Worm (Caenorhabditis elegans): ENCODE results near the gene C05D11.13.

The C05D11.13 gene

ce11 chrIII:6464913-6465312 lies 20.5 kb upstream of the C05D11.13 start, which contains the start of gene nduf-2.2:
TSS of gene nduf-2.2 (plus strand) at chrIII:6465222.
- TF ChIP-seq elt-1 (tag; optimal IDR thresholded peaks at IDR 0.05; ENCODE audit: borderline replicate concordance, insufficient read depth) (no peak), nhr-2 (tag; optimal IDR thresholded peaks at IDR 0.05) (no peak), cnd-1 (tag; optimal IDR thresholded peaks at IDR 0.05) (no peak), nhr-28 (tag; optimal IDR thresholded peaks at IDR 0.05) (no peak), lsy-2 (tag; optimal IDR thresholded peaks at IDR 0.05) (no peak), lin-13 (tag; optimal IDR thresholded peaks at IDR 0.05) (no peak), ceh-83 (GFP tag; optimal IDR thresholded peaks at IDR 0.05) (no peak), nhr-237 (tag; optimal IDR thresholded peaks at IDR 0.05) (no peak), ham-2 (GFP tag; optimal IDR thresholded peaks at IDR 0.05) (no peak), elt-3 (tag; optimal IDR thresholded peaks at IDR 0.05) (no peak), blmp-1 (tag; optimal IDR thresholded peaks at IDR 0.05) (no peak)

DNA sequence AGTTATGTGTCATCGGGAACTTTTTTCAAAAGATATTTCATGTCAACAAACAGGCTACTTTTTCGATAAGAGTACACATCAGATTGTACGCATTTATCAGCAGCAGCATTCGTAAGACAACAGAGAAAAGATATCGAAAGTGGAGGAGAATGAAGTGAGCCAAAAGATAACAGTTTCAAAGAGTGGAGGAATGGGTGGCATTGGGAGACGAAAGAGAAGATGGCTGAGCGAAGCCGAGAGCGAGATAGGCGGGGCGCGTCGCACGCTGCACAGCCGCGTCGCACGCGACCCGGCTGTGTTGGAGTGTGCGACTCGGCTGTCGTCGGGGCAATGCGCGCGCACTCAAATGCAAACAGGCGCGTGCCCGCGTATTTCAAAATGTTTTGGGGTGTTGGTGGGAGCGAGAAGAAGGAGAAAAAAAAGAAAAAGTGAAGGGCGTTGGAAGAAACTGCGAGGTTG lies 19.8 kb upstream of the C05D11.13 start:
- TF ChIP-seq blmp-1 (tag; optimal IDR thresholded peaks at IDR 0.05) = no peak
- TF ChIP-seq pha-4 (tag; optimal IDR thresholded peaks at IDR 0.05) = peak; percentile 39
- TF ChIP-seq M03D4.4 (tag; optimal IDR thresholded peaks at IDR 0.05) = peak; percentile 64
- TF ChIP-seq mab-5 (tag; optimal IDR thresholded peaks at IDR 0.05) = no peak
- TF ChIP-seq hlh-1 (tag; optimal IDR thresholded peaks at IDR 0.05) = peak; percentile 46
- peak; percentile 27 for TF ChIP-seq ham-2 (GFP tag; optimal IDR thresholded peaks at IDR 0.05)
- peak; percentile 22 for TF ChIP-seq drap-1 (GFP tag; optimal IDR thresholded peaks at IDR 0.05)
- peak; percentile 48 for TF ChIP-seq nhr-237 (tag; optimal IDR thresholded peaks at IDR 0.05)
- no peak for TF ChIP-seq snpc-4 (tag; optimal IDR thresholded peaks at IDR 0.05)
- peak; percentile 72 for TF ChIP-seq unc-120 (tag; optimal IDR thresholded peaks at IDR 0.05; ENCODE audit: poor library complexity, severe bottlenecking)
- peak; percentile 66 for TF ChIP-seq sptf-1 (tag; optimal IDR thresholded peaks at IDR 0.05)

DNA sequence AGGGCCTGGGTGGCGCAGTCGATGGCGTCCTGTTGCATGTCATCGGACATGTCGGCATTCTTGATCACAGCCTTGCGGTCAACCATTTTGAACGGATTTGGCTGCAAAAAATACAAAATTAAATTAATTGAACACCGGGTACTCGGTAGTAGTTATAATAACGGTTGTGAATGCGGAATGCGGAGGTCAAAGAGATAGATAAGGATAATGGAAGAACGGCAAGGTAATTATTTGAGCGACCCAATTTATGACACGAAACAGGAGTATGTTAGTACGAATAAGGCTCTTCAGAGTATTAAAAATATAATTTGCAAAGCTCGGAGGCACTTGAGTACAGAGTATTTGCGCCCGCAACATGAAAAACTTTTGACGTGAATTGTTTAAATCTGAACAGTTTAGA lies 19.3 kb upstream of the C05D11.13 start, which contains the start of gene dlc-1:
Gene dlc-1 (minus strand): TSS at position 101 of the 400 bp plus-strand sequence.
- TF ChIP-seq lsy-2 (tag; optimal IDR thresholded peaks at IDR 0.05) (no peak), M03D4.4 (tag; optimal IDR thresholded peaks at IDR 0.05) (no peak), ham-2 (GFP tag; optimal IDR thresholded peaks at IDR 0.05) (no peak), bed-3 (GFP tag; optimal IDR thresholded peaks at IDR 0.05) (no peak), blmp-1 (tag; optimal IDR thresholded peaks at IDR 0.05) (no peak), lin-32 (GFP tag; optimal IDR thresholded peaks at IDR 0.05) (no peak), sem-2 (GFP tag; optimal IDR thresholded peaks at IDR 0.05) (no peak), snpc-4 (tag; optimal IDR thresholded peaks at IDR 0.05) (no peak), elt-3 (tag; optimal IDR thresholded peaks at IDR 0.05) (no peak)

- no peak for TF ChIP-seq ceh-43 (GFP tag; optimal IDR thresholded peaks at IDR 0.05)
- TF ChIP-seq nhr-28 (tag; optimal IDR thresholded peaks at IDR 0.05) = no peak
- no peak for TF ChIP-seq zip-8 (tag; optimal IDR thresholded peaks at IDR 0.05)
- no peak for TF ChIP-seq lsy-2 (tag; optimal IDR thresholded peaks at IDR 0.05)
- TF ChIP-seq unc-120 (tag; optimal IDR thresholded peaks at IDR 0.05; ENCODE audit: poor library complexity, severe bottlenecking) = no peak
- TF ChIP-seq nhr-12 (tag; optimal IDR thresholded peaks at IDR 0.05) = no peak
- TF ChIP-seq M03D4.4 (tag; optimal IDR thresholded peaks at IDR 0.05) = no peak
- no peak for TF ChIP-seq tbx-8 (GFP tag; optimal IDR thresholded peaks at IDR 0.05)
- TF ChIP-seq sptf-1 (tag; optimal IDR thresholded peaks at IDR 0.05) = no peak
- no peak for TF ChIP-seq drap-1 (GFP tag; optimal IDR thresholded peaks at IDR 0.05)
- TF ChIP-seq ham-2 (GFP tag; optimal IDR thresholded peaks at IDR 0.05) = no peak
- no peak for TF ChIP-seq unc-39 (tag; optimal IDR thresholded peaks at IDR 0.05)
- TF ChIP-seq ces-1 (GFP tag; optimal IDR thresholded peaks at IDR 0.05) = no peak
- TF ChIP-seq sem-2 (GFP tag; optimal IDR thresholded peaks at IDR 0.05) = no peak
- no peak for TF ChIP-seq lin-13 (tag; optimal IDR thresholded peaks at IDR 0.05)
- TF ChIP-seq nhr-2 (tag; optimal IDR thresholded peaks at IDR 0.05) = no peak
- no peak for TF ChIP-seq nhr-76 (tag; optimal IDR thresholded peaks at IDR 0.05)
- no peak for TF ChIP-seq nhr-237 (tag; optimal IDR thresholded peaks at IDR 0.05)
Observed at ce11 chrIII:6462610-6463009, 18.2 kb upstream of the C05D11.13 start, which contains the start of gene T26A5.8. TSS of gene T26A5.8 (minus strand) at chrIII:6462856.

ce11 chrIII:6459820-6460219 lies 15.4 kb upstream of the C05D11.13 start, which contains the start of gene algn-1:
TSS of gene algn-1 (plus strand) at chrIII:6460120.
- no peak for TF ChIP-seq cnd-1 (tag; optimal IDR thresholded peaks at IDR 0.05)

DNA sequence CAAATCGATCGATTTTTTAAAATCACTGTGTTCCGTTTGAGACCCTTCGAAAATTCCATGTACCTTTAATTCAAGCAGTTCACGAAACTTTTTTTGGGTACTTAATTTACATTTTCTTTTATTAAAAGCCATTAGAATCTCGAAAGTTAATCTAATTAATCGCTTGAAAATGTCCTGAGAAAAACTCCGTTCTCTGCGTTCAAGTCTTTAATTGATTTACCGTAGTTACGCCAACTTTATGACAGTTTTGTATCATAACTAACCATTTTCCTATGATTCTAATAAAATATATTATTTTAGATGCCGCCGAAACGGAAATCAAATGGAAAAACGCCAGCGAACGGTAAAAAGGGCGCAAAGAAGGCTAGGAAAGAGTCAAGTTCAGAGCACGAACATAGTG lies 9.8 kb upstream of the C05D11.13 start, which contains the start of gene jhdm-1:
Gene jhdm-1 (plus strand): TSS at position 301 of the 400 bp plus-strand sequence.
- TF ChIP-seq lin-13 (tag; optimal IDR thresholded peaks at IDR 0.05) (no peak), sptf-1 (tag; optimal IDR thresholded peaks at IDR 0.05) (no peak)

All from whole organism, mixed stage, embryonic.